Worm (Caenorhabditis elegans) whole organism, mixed stage, embryonic: ENCODE data around the gene gcy-34.

Source experiments
- blmp-1 ChIP-seq: fragments of 150-350 bp; optimal IDR thresholded peaks from 2 replicates; lab custom pipeline; 2014; ENCODE audit warnings: missing biosample characterization, missing genetic modification characterization
- elt-3 ChIP-seq: fragments of 150-350 bp; optimal IDR thresholded peaks from 2 replicates; lab custom pipeline; 2014; ENCODE audit warnings: missing biosample characterization, missing genetic modification characterization
- flh-1 ChIP-seq: fragments of 200-800 bp; sonication (Bioruptor generic); optimal IDR thresholded peaks from 2 replicates; lab custom pipeline; 2018; ENCODE audit warnings: mild to moderate bottlenecking, missing genetic modification characterization, moderate library complexity, missing compliant biosample characterization
- ham-2 ChIP-seq: fragments of 200-800 bp; sonication (Bioruptor generic); optimal IDR thresholded peaks from 2 replicates; lab custom pipeline; 2018; ENCODE audit warnings: mild to moderate bottlenecking, missing genetic modification characterization, missing compliant biosample characterization
- hlh-1 ChIP-seq: fragments of 150-350 bp; optimal IDR thresholded peaks from 2 replicates; lab custom pipeline; 2014; ENCODE audit warnings: missing biosample characterization, missing genetic modification reagents, missing genetic modification characterization
- nhr-237 ChIP-seq: fragments of 150-350 bp; optimal IDR thresholded peaks from 2 replicates; lab custom pipeline; 2014; ENCODE audit warnings: missing biosample characterization, missing genetic modification characterization
- sem-2 ChIP-seq: fragments of 200-800 bp; sonication (Bioruptor generic); optimal IDR thresholded peaks from 2 replicates; lab custom pipeline; 2018; ENCODE audit warnings: mild to moderate bottlenecking, missing genetic modification characterization, missing compliant biosample characterization
- unc-39 ChIP-seq: fragments of 150-350 bp; optimal IDR thresholded peaks from 2 replicates; lab custom pipeline; 2014; ENCODE audit warnings: missing biosample characterization, missing genetic modification characterization
- ztf-11 ChIP-seq: fragments of 150-350 bp; optimal IDR thresholded peaks from 2 replicates; lab custom pipeline; 2014; ENCODE audit warnings: missing biosample characterization, missing genetic modification characterization

DNA sequence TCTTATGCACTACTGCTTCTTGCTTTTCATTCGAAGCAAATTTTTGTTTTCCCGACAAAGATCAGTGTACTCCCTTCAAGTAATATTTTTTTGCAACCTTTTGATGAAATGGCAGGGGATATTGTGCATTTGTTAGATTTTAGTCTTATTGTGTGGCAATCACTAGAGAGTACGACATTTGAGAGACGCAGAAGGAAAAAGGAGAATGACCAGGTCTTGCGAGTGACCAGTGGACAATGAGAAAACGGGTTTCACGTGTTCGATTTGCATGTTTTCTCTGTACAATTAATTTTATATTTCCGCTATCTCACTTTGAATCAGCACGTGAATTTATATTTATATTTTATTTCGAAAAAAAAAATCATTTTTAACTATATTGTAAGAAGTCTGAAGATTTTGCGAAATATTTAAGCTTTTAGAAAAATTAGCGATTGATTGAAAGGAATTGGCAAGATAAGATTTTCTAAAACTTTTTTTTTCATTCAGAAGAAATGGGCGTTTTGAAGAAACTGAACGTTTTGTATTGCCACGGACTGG, 49.7 kb downstream of the gcy-34 start, which contains the start of gene C50B6.9:
- TF ChIP-seq nhr-237 (tag; lab: Kevin White, UChicago) (no peak), flh-1 (GFP tag; lab: Kevin White, UChicago) (no peak), unc-39 (no peak), sem-2 (GFP tag; lab: Kevin White, UChicago) (no peak), elt-3 (no peak), ham-2 (GFP tag; lab: Kevin White, UChicago) (no peak), blmp-1 (no peak), hlh-1 (tag; lab: Kevin White, UChicago) (no peak), ztf-11 (no peak)
